Worm (Caenorhabditis elegans): Measurements from ENCODE around the gene hacd-1.

DNA sequence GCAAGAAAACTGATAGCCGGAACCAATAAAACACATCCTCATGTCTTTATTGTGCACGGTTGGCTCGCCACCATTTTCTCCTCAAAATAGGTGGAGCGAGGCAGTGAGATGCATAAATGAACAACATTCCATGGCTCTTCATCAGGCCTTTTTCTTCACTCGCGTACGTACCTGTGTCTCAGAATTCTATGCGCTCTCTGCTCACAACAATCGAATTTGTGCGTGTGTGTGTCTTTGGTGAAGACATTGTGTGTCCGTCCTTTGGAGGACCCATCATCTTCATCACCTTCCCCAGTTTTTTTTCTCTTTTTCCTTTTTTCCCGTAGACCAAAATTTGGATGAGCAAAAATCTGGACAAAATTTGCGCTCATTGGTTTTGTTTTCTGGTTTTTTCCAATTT is 37.9 kb upstream of the hacd-1 start:
- no peak for TF ChIP-seq nhr-237 (tag; optimal IDR thresholded peaks at IDR 0.05)
- TF ChIP-seq elt-2 (tag; optimal IDR thresholded peaks at IDR 0.05) = no peak
- TF ChIP-seq ztf-4 (tag; optimal IDR thresholded peaks at IDR 0.05) = no peak
- no peak for TF ChIP-seq lsy-2 (tag; optimal IDR thresholded peaks at IDR 0.05)
- TF ChIP-seq vab-15 (tag; optimal IDR thresholded peaks at IDR 0.05) = no peak
- TF ChIP-seq elt-3 (tag; optimal IDR thresholded peaks at IDR 0.05) = no peak
